Fruit fly (Drosophila melanogaster): Measurements from ENCODE around the gene tnc.
A peak's percentile ranks its signal among the peaks of the same experiment; 100 is the strongest.

The tnc gene

DNA sequence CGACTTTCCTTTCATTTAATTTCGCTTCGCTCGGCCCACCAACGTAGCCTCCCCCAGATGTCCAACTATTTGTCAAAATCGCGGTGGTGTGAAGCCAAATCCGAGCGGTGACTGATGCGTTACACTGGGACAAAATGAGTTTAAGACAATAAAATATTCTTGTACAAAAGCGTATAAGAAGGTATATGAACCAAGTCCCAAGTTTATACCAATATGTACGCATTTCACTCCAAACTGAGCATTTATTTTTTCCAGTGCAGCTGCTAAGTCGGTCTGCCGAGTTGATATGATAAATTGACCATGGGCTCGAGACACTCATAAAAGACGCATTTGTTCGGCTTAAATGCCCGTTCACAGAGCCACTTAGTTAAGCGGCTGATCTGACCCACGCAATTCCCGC is 20.6 kb downstream of the tnc start (continued):
- TF ChIP-seq fd59A (GFP tag; optimal IDR thresholded peaks at IDR 0.05) (no peak), CG6276 (GFP tag; optimal IDR thresholded peaks at IDR 0.05) (peak; percentile 49), lz (GFP tag; optimal IDR thresholded peaks at IDR 0.05) (no peak), CG34406 (GFP tag; optimal IDR thresholded peaks at IDR 0.05) (peak; percentile 6), Hr38 (GFP tag; optimal IDR thresholded peaks at IDR 0.05) (no peak), CG8319 (GFP tag; optimal IDR thresholded peaks at IDR 0.05) (no peak), CG11762 (GFP tag; optimal IDR thresholded peaks at IDR 0.05; ENCODE audit: insufficient read depth) (peak; percentile 9), pdm3 (GFP tag; optimal IDR thresholded peaks at IDR 0.05) (peak; percentile 47)

DNA sequence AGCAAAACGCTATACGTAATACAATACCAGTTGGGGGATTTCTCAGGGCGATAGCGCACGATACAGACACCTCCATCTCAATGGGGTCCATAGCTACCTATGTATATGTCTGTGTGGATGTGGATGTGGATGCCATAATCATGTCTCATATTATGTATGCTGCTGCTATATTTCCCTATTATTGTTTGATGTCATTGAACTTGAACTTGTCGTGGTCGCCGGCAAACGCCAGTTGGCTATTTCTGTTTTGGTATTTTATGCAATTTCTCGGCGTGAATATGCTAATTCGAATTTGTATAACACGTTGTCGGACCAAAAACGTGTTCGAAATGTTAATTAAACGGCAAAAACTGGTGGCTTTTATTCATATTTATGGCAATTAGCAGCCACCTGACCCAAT is 21.6 kb downstream of the tnc start:
- TF ChIP-seq CG10631 (GFP tag; optimal IDR thresholded peaks at IDR 0.05) (no peak), CG8119 (GFP tag; IDR thresholded peaks at IDR 0.05) (no peak), CG11902 (GFP tag; optimal IDR thresholded peaks at IDR 0.05) (no peak), CG6276 (GFP tag; optimal IDR thresholded peaks at IDR 0.05) (no peak), cyc (GFP tag; optimal IDR thresholded peaks at IDR 0.05) (no peak), CG31627 (GFP tag; optimal IDR thresholded peaks at IDR 0.05) (no peak)

DNA sequence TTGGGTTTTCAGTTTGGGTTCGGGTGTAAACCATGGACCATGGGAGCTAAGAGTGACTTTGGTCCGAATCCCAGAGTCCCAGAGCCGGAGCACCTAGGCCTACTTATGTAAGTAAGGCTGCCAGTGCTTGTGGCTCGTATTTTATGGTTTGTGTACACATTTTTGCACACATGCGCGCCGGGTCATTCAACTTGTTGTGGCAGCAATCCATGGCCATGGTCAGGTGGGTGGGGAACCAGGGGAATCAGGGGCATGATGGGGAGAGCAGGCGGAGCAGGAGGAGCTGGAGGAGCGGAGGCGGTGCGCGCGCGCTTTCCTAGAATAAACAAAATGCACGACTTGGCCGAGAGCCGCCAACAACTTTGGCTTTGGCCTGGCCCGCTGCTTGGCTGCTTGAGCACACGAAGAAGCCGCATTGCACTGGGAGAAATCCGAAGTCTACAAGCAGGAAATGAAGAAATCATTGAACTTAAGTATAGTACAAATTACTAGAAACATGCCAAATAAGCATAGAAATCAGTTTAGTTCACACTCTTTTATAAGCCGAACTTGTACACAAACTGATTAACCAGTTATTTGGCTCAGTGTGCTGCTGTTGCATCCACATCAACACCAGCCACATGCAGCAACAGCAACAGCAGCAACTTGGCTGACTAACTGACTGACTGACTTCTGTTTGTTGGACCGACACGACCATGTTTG is 25.7 kb downstream of the tnc start:
- TF ChIP-seq CG6854 (GFP tag; optimal IDR thresholded peaks at IDR 0.05) (peak; percentile 13), spab (GFP tag; optimal IDR thresholded peaks at IDR 0.05) (peak; percentile 85), dac (GFP tag; optimal IDR thresholded peaks at IDR 0.05) (peak; percentile 90), esn (GFP tag; optimal IDR thresholded peaks at IDR 0.05) (no peak), Hr39 (GFP tag; optimal IDR thresholded peaks at IDR 0.05) (peak; percentile 69), Gug (GFP tag; IDR thresholded peaks at IDR 0.05) (peak; percentile 89), Met (GFP tag; optimal IDR thresholded peaks at IDR 0.05) (peak; percentile 69), lz (GFP tag; optimal IDR thresholded peaks at IDR 0.05) (peak; percentile 74), fkh (GFP tag; optimal IDR thresholded peaks at IDR 0.05) (no peak), eg (GFP tag; IDR thresholded peaks at IDR 0.05) (peak; percentile 94), CG4318 (GFP tag; optimal IDR thresholded peaks at IDR 0.05) (peak; percentile 89), salr (GFP tag; optimal IDR thresholded peaks at IDR 0.05) (peak; percentile 82 to 88), CG3032 (tag; optimal IDR thresholded peaks at IDR 0.05) (peak; percentile 87), pdm3 (GFP tag; optimal IDR thresholded peaks at IDR 0.05) (peak; percentile 82), CG31627 (GFP tag; optimal IDR thresholded peaks at IDR 0.05) (peak; percentile 57), Ets21C (GFP tag; optimal IDR thresholded peaks at IDR 0.05) (peak; percentile 37), ss (GFP tag; optimal IDR thresholded peaks at IDR 0.05) (peak; percentile 84 to 86), CG6163 (GFP tag; IDR thresholded peaks at IDR 0.05) (peak; percentile 95), Smox (GFP tag; optimal IDR thresholded peaks at IDR 0.05) (peak; percentile 49), CG3919 (GFP tag; optimal IDR thresholded peaks at IDR 0.05) (peak; percentile 94), Sox102F (GFP tag; optimal IDR thresholded peaks at IDR 0.05) (peak; percentile 57), fd85E (GFP tag; optimal IDR thresholded peaks at IDR 0.05) (no peak), CG7368 (GFP tag; optimal IDR thresholded peaks at IDR 0.05) (peak; percentile 74), cyc (GFP tag; optimal IDR thresholded peaks at IDR 0.05) (peak; percentile 68), CG9139 (GFP tag; optimal IDR thresholded peaks at IDR 0.05) (peak; percentile 71), Hr4 (GFP tag; optimal IDR thresholded peaks at IDR 0.05) (peak; percentile 93), topi (GFP tag; optimal IDR thresholded peaks at IDR 0.05) (peak; percentile 69), CG34406 (GFP tag; optimal IDR thresholded peaks at IDR 0.05) (peak; percentile 67), CG15336 (GFP tag; IDR thresholded peaks at IDR 0.05) (peak; percentile 95), Hr38 (GFP tag; optimal IDR thresholded peaks at IDR 0.05) (peak; percentile 20), CG8319 (GFP tag; optimal IDR thresholded peaks at IDR 0.05) (peak; percentile 33), Eip78C (GFP tag) (peak; percentile 95), CG16779 (tag; optimal IDR thresholded peaks at IDR 0.05) (peak; percentile 79), dsx (GFP tag; optimal IDR thresholded peaks at IDR 0.05; ENCODE audit: poor library complexity, severe bottlenecking) (peak; percentile 78), net (GFP tag; optimal IDR thresholded peaks at IDR 0.05) (peak; percentile 85), Lpt (GFP tag; optimal IDR thresholded peaks at IDR 0.05) (peak; percentile 89), CG1621 (tag; optimal IDR thresholded peaks at IDR 0.05) (peak; percentile 88), CG8119 (GFP tag; IDR thresholded peaks at IDR 0.05) (peak; percentile 95), CG11294 (GFP tag; IDR thresholded peaks at IDR 0.05) (peak; percentile 82), CG6792 (GFP tag; optimal IDR thresholded peaks at IDR 0.05) (peak; percentile 79), Eip75B (GFP tag; optimal IDR thresholded peaks at IDR 0.05) (peak; percentile 85)

Data from whole organism, prepupa.